Fruit fly (Drosophila melanogaster) whole organism, embryonic: ENCODE measurements around the gene Cdc42.
A peak's percentile ranks its signal among the peaks of the same experiment; 100 is the strongest.

Experiments
- Abd-B ChIP-seq: fragments of 200-800 bp; sonication (Bioruptor generic); optimal IDR thresholded peaks from 2 replicates; lab custom pipeline; 2018; ENCODE audit warnings: missing biosample characterization, mild to moderate bottlenecking, missing genetic modification characterization, moderate library complexity
- Asciz ChIP-seq: fragments of 200-800 bp; sonication (Bioruptor generic); optimal IDR thresholded peaks from 2 replicates; lab custom pipeline; 2017; ENCODE audit warnings: missing biosample characterization, mild to moderate bottlenecking, missing genetic modification characterization, missing genetic modification reagents
- Bdp1 ChIP-seq: fragments of 200-800 bp; sonication (Bioruptor generic); optimal IDR thresholded peaks from 3 replicates; lab custom pipeline; 2016; ENCODE audit warnings: missing biosample characterization, missing genetic modification characterization
- CG1024 ChIP-seq: fragments of 200-800 bp; sonication (Bioruptor generic); IDR thresholded peaks from 2 replicates; pipeline ENCODE4 v1.3.6; 2022; ENCODE audit warnings: missing biosample characterization, missing genetic modification characterization
- CG10565 ChIP-seq: fragments of 200-800 bp; sonication (Bioruptor generic); optimal IDR thresholded peaks from 3 replicates; lab custom pipeline; 2016; ENCODE audit warnings: missing biosample characterization, mild to moderate bottlenecking, missing genetic modification characterization
- CG10979 ChIP-seq: fragments of 200-800 bp; sonication (Bioruptor generic); optimal IDR thresholded peaks from 2 replicates; lab custom pipeline; 2018; ENCODE audit warnings: missing biosample characterization, mild to moderate bottlenecking, missing genetic modification characterization, moderate library complexity
- CG12071 ChIP-seq: fragments of 200-800 bp; sonication (Bioruptor generic); optimal IDR thresholded peaks from 3 replicates; lab custom pipeline; 2018; ENCODE audit warnings: missing biosample characterization, mild to moderate bottlenecking, missing genetic modification characterization
- CG12659 ChIP-seq: fragments of 200-800 bp; sonication (Bioruptor generic); optimal IDR thresholded peaks from 3 replicates; lab custom pipeline; 2017; ENCODE audit warnings: mild to moderate bottlenecking, missing biosample characterization, missing genetic modification reagents, missing genetic modification characterization
- CG13296 ChIP-seq: fragments of 200-800 bp; sonication (Bioruptor generic); optimal IDR thresholded peaks from 3 replicates; lab custom pipeline; 2018; ENCODE audit warnings: missing biosample characterization, mild to moderate bottlenecking, missing genetic modification characterization
- CG14965 ChIP-seq: fragments of 200-800 bp; sonication (Bioruptor generic); optimal IDR thresholded peaks from 2 replicates; lab custom pipeline; 2016; ENCODE audit warnings: missing biosample characterization, missing genetic modification characterization, borderline replicate concordance
- CG15479 ChIP-seq: fragments of 200-800 bp; sonication (Bioruptor generic); optimal IDR thresholded peaks from 3 replicates; lab custom pipeline; 2019; ENCODE audit warnings: missing biosample characterization, mild to moderate bottlenecking, missing genetic modification characterization, moderate library complexity
- CG17361 ChIP-seq: fragments of 200-800 bp; sonication (Bioruptor generic); IDR thresholded peaks from 3 replicates; pipeline ENCODE4 v1.3.6; 2022; ENCODE audit warnings: missing biosample characterization, missing genetic modification characterization
- CG18476 ChIP-seq: fragments of 200-800 bp; sonication (Bioruptor generic); optimal IDR thresholded peaks from 2 replicates; lab custom pipeline; 2016; ENCODE audit warnings: missing biosample characterization, mild to moderate bottlenecking, missing genetic modification characterization
- CG2116 ChIP-seq: fragments of 200-800 bp; sonication (Bioruptor generic); optimal IDR thresholded peaks from 3 replicates; lab custom pipeline; 2018; ENCODE audit warnings: missing biosample characterization, mild to moderate bottlenecking, missing genetic modification characterization
- CG30403 ChIP-seq: fragments of 200-800 bp; sonication (Bioruptor generic); optimal IDR thresholded peaks from 3 replicates; lab custom pipeline; 2016; ENCODE audit warnings: missing biosample characterization, missing genetic modification characterization
- CG4282 ChIP-seq: fragments of 200-800 bp; sonication (Bioruptor generic); optimal IDR thresholded peaks from 2 replicates; lab custom pipeline; 2016; ENCODE audit warnings: missing biosample characterization, missing genetic modification characterization
- CG43689 ChIP-seq: fragments of 200-800 bp; sonication (Bioruptor generic); IDR thresholded peaks from 2 replicates; pipeline ENCODE4 v1.3.6; 2022; ENCODE audit warnings: missing biosample characterization, missing genetic modification characterization
- CG4707 ChIP-seq: fragments of 200-800 bp; sonication (Bioruptor generic); optimal IDR thresholded peaks from 2 replicates; lab custom pipeline; 2018; ENCODE audit warnings: missing biosample characterization, mild to moderate bottlenecking, missing genetic modification characterization, moderate library complexity
- CG7271 ChIP-seq: fragments of 200-800 bp; sonication (Bioruptor generic); optimal IDR thresholded peaks from 2 replicates; lab custom pipeline; 2018; ENCODE audit warnings: missing biosample characterization, mild to moderate bottlenecking, missing genetic modification characterization, moderate library complexity
- CG7786 ChIP-seq: fragments of 200-800 bp; sonication (Bioruptor generic); optimal IDR thresholded peaks from 2 replicates; lab custom pipeline; 2016; ENCODE audit warnings: missing biosample characterization, missing genetic modification characterization
- CG8290 ChIP-seq, 3 experiments: fragments of 200-800 bp; sonication (Bioruptor generic); optimal IDR thresholded peaks; 2 replicates each; lab custom pipeline; 2016 to 2019; ENCODE audit warnings: missing biosample characterization in 3 of 3, missing genetic modification characterization in 3 of 3, mild to moderate bottlenecking in 2 of 3, moderate library complexity in 1 of 3
- CG8388 ChIP-seq: fragments of 200-800 bp; sonication (Bioruptor generic); optimal IDR thresholded peaks from 2 replicates; lab custom pipeline; 2019; ENCODE audit warnings: missing biosample characterization, mild to moderate bottlenecking, missing genetic modification characterization, moderate library complexity
- Dp ChIP-seq: fragments of 200-800 bp; sonication (Bioruptor generic); optimal IDR thresholded peaks from 2 replicates; lab custom pipeline; 2018; ENCODE audit warnings: missing biosample characterization, mild to moderate bottlenecking, missing genetic modification characterization, moderate library complexity
- Drgx ChIP-seq: fragments of 200-800 bp; sonication (Bioruptor generic); IDR thresholded peaks from 2 replicates; pipeline ENCODE4 v1.3.6; 2022; ENCODE audit warnings: missing biosample characterization, missing genetic modification characterization
- Fer2 ChIP-seq: fragments of 200-800 bp; sonication (Bioruptor generic); optimal IDR thresholded peaks from 2 replicates; lab custom pipeline; 2018; ENCODE audit warnings: missing biosample characterization, mild to moderate bottlenecking, missing genetic modification characterization, moderate library complexity
- HHEX ChIP-seq: fragments of 200-800 bp; sonication (Bioruptor generic); optimal IDR thresholded peaks from 3 replicates; lab custom pipeline; 2017; ENCODE audit warnings: missing biosample characterization, mild to moderate bottlenecking, missing genetic modification characterization, missing genetic modification reagents
- HLH4C ChIP-seq: fragments of 200-800 bp; sonication (Bioruptor generic); IDR thresholded peaks from 3 replicates; pipeline ENCODE4 v1.3.6; 2022; ENCODE audit warnings: missing biosample characterization, missing genetic modification characterization; ENCODE audit not compliant: partially characterized antibody
- Hmr ChIP-seq: fragments of 200-800 bp; sonication (Bioruptor generic); optimal IDR thresholded peaks from 3 replicates; lab custom pipeline; 2017; ENCODE audit warnings: mild to moderate bottlenecking, missing biosample characterization, missing genetic modification reagents, missing genetic modification characterization
- Lim3 ChIP-seq: fragments of 200-800 bp; sonication (Bioruptor generic); IDR thresholded peaks from 2 replicates; pipeline ENCODE4 v1.3.6; 2022; ENCODE audit warnings: missing biosample characterization, missing genetic modification characterization
- Mad ChIP-seq: fragments of 200-800 bp; sonication (Bioruptor generic); optimal IDR thresholded peaks from 2 replicates; lab custom pipeline; 2016; ENCODE audit warnings: missing biosample characterization, missing genetic modification characterization
- Med ChIP-seq: fragments of 200-800 bp; sonication (Bioruptor generic); peaks from one replicate; lab custom pipeline; 2016; ENCODE audit warnings: missing biosample characterization, missing genetic modification characterization, mild to moderate bottlenecking, inconsistent platforms, moderate library complexity
- NC2α ChIP-seq: fragments of 200-800 bp; sonication (Bioruptor generic); optimal IDR thresholded peaks from 2 replicates; lab custom pipeline; 2016; ENCODE audit warnings: missing biosample characterization, missing genetic modification characterization
- Nf-YC ChIP-seq: fragments of 200-800 bp; optimal IDR thresholded peaks from 3 replicates; lab custom pipeline; 2019; ENCODE audit warnings: missing biosample characterization, mild to moderate bottlenecking, missing genetic modification characterization, moderate library complexity
- Ravus ChIP-seq: fragments of 200-800 bp; sonication (Bioruptor generic); IDR thresholded peaks from 2 replicates; pipeline ENCODE4 v1.3.6; 2022; ENCODE audit warnings: missing biosample characterization, missing genetic modification characterization
- Rfx ChIP-seq: fragments of 200-800 bp; sonication (Bioruptor generic); IDR thresholded peaks from 2 replicates; pipeline ENCODE4 v1.3.6; 2022; ENCODE audit warnings: missing biosample characterization, missing genetic modification characterization
- ac ChIP-seq: fragments of 200-800 bp; sonication (Bioruptor generic); optimal IDR thresholded peaks from 3 replicates; lab custom pipeline; 2017; ENCODE audit warnings: missing biosample characterization, mild to moderate bottlenecking, missing genetic modification characterization
- bowl ChIP-seq: fragments of 200-800 bp; sonication (Bioruptor generic); IDR thresholded peaks from 2 replicates; pipeline ENCODE4 v1.3.6; 2022; ENCODE audit warnings: missing biosample characterization, missing genetic modification characterization
- cato ChIP-seq: fragments of 200-800 bp; sonication (Bioruptor generic); optimal IDR thresholded peaks from 2 replicates; lab custom pipeline; 2016; ENCODE audit warnings: missing biosample characterization, missing genetic modification characterization, borderline replicate concordance
- emc ChIP-seq: fragments of 200-800 bp; sonication (Bioruptor generic); optimal IDR thresholded peaks from 2 replicates; lab custom pipeline; 2016; ENCODE audit warnings: missing biosample characterization, missing genetic modification characterization
- ems ChIP-seq: fragments of 200-800 bp; sonication (Bioruptor generic); optimal IDR thresholded peaks from 3 replicates; lab custom pipeline; 2016; ENCODE audit warnings: missing biosample characterization, missing genetic modification characterization
- esg ChIP-seq: fragments of 200-800 bp; sonication (Bioruptor generic); conservative IDR thresholded peaks from 2 replicates; pipeline ENCODE4 v1.3.6; 2022; ENCODE audit warnings: missing biosample characterization, missing genetic modification characterization
- eve ChIP-seq, 2 experiments: fragments of >200 bp; optimal IDR thresholded peaks; 2 replicates each; lab custom pipeline; 2017; ENCODE audit warnings: missing biosample characterization in 2 of 2, missing genetic modification characterization in 2 of 2
- gcm ChIP-seq: fragments of 200-800 bp; sonication (Bioruptor generic); optimal IDR thresholded peaks from 2 replicates; lab custom pipeline; 2019; ENCODE audit warnings: missing biosample characterization, mild to moderate bottlenecking, missing genetic modification characterization, moderate library complexity
- kah ChIP-seq: fragments of 200-800 bp; sonication (Bioruptor generic); optimal IDR thresholded peaks from 2 replicates; lab custom pipeline; 2018; ENCODE audit warnings: missing biosample characterization, mild to moderate bottlenecking, missing genetic modification characterization
- ken ChIP-seq: fragments of 200-800 bp; sonication (Bioruptor generic); IDR thresholded peaks from 3 replicates; pipeline ENCODE4 v1.3.6; 2022; ENCODE audit warnings: missing biosample characterization, missing genetic modification characterization
- nmo ChIP-seq: fragments of 200-800 bp; sonication (Bioruptor generic); optimal IDR thresholded peaks from 2 replicates; lab custom pipeline; 2018; ENCODE audit warnings: missing biosample characterization, mild to moderate bottlenecking, missing genetic modification characterization, moderate library complexity
- pho ChIP-seq: fragments of 200-800 bp; sonication (Bioruptor generic); optimal IDR thresholded peaks from 2 replicates; lab custom pipeline; 2016; ENCODE audit warnings: missing biosample characterization, missing genetic modification characterization
- ranshi ChIP-seq: fragments of 200-800 bp; sonication (Bioruptor generic); IDR thresholded peaks from 2 replicates; pipeline ENCODE4 v1.3.6; 2022; ENCODE audit warnings: missing biosample characterization, missing genetic modification characterization
- seq ChIP-seq: fragments of 200-800 bp; sonication (Bioruptor generic); IDR thresholded peaks from 2 replicates; pipeline ENCODE4 v1.3.6; 2022; ENCODE audit warnings: missing biosample characterization, missing genetic modification characterization
- ssp ChIP-seq: fragments of 200-800 bp; sonication (Bioruptor generic); IDR thresholded peaks from 2 replicates; pipeline ENCODE4 v1.3.6; 2022; ENCODE audit warnings: missing biosample characterization, missing genetic modification characterization
- zen ChIP-seq: fragments of 200-800 bp; sonication (Bioruptor generic); optimal IDR thresholded peaks from 3 replicates; lab custom pipeline; 2018; ENCODE audit warnings: missing biosample characterization, mild to moderate bottlenecking, missing genetic modification characterization, moderate library complexity

The Cdc42 gene

DNA sequence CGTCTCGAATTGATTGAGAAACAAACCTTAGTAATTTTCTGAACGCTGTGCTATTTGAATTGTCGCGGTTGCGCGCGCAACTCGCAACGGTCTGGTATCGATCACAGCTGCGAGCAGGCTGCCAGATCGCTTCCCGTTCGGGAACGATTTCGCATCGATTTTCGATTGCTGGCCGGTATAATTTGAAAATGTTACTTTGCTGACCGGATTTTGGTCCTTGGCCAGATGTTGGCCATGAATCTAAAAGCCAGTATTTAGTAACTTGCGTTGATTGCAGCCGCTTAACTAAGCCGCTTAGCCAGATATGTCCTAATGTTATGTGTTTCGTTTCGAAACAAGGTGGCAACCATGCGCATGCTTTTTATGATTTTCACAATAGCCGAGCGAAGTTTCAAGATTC is 51.7 kb downstream of the Cdc42 start (continued):
- no peak for TF ChIP-seq ssp (GFP tag; lab: Robert Waterston, UW)
- no peak for TF ChIP-seq seq (GFP tag; lab: Robert Waterston, UW)
- TF ChIP-seq Drgx: no peak
- peak; percentile 25 for TF ChIP-seq CG7786 (GFP tag; lab: Kevin White, UChicago)
- peak; percentile 16 for TF ChIP-seq Hmr (GFP tag; lab: Kevin White, UChicago)
- TF ChIP-seq CG30403 (GFP tag; lab: Kevin White, UChicago): peak; percentile 27
- TF ChIP-seq Ravus (GFP tag; lab: Robert Waterston, UW): no peak
- no peak for TF ChIP-seq eve (GFP tag; optimal IDR thresholded peaks at IDR 0.05; lab: Kevin White, UChicago)
- TF ChIP-seq HLH4C: peak; percentile 24; the same call in 1 of the 3 replicates
- no peak for TF ChIP-seq CG1024 (GFP tag; lab: Robert Waterston, UW)
- peak; percentile 64 for TF ChIP-seq CG15479 (GFP tag; lab: Kevin White, UChicago)
- no peak for TF ChIP-seq HHEX (GFP tag; lab: Kevin White, UChicago)
- TF ChIP-seq zen (tag; lab: Kevin White, UChicago): peak; percentile 19
- TF ChIP-seq Rfx: peak; percentile 47
- TF ChIP-seq CG14965 (GFP tag; lab: Kevin White, UChicago): no peak
- TF ChIP-seq ems (GFP tag; lab: Kevin White, UChicago): peak; percentile 17
- no peak for TF ChIP-seq cato (GFP tag; lab: Kevin White, UChicago)
- TF ChIP-seq CG7271 (tag; lab: Kevin White, UChicago): no peak
- TF ChIP-seq emc (GFP tag; lab: Kevin White, UChicago): no peak
- peak; percentile 87 for TF ChIP-seq CG2116 (GFP tag; lab: Kevin White, UChicago)
- TF ChIP-seq CG10979 (tag; lab: Kevin White, UChicago): no peak
- TF ChIP-seq ac (GFP tag; lab: Kevin White, UChicago): no peak
- peak; percentile 83 for TF ChIP-seq Med (GFP tag; lab: Kevin White, UChicago)
- TF ChIP-seq CG4707 (GFP tag; lab: Kevin White, UChicago): no peak
- TF ChIP-seq bowl (GFP tag; lab: Robert Waterston, UW): no peak
- no peak for TF ChIP-seq Lim3
- TF ChIP-seq CG10565 (GFP tag; lab: Kevin White, UChicago): no peak
- no peak for TF ChIP-seq ken (GFP tag; lab: Robert Waterston, UW)
- TF ChIP-seq Bdp1 (GFP tag; lab: Kevin White, UChicago): no peak
- peak; percentile 37 for TF ChIP-seq nmo
- TF ChIP-seq NC2α (GFP tag; lab: Kevin White, UChicago): no peak
- peak; percentile 4 for TF ChIP-seq pho (GFP tag; lab: Kevin White, UChicago)
- no peak for TF ChIP-seq kah (GFP tag; lab: Kevin White, UChicago)
- TF ChIP-seq Fer2: no peak
- TF ChIP-seq CG12071 (GFP tag; lab: Kevin White, UChicago): no peak
- TF ChIP-seq CG8290 (GFP tag; optimal IDR thresholded peaks at IDR 0.05; lab: Kevin White, UChicago): no peak
- peak in 1 of 2 experiments; percentile 28 for TF ChIP-seq CG8290 (tag; optimal IDR thresholded peaks at IDR 0.05; lab: Kevin White, UChicago)
- TF ChIP-seq CG18476 (GFP tag; lab: Kevin White, UChicago): no peak
- TF ChIP-seq Nf-YC (tag; lab: Kevin White, UChicago): peak; percentile 10
- TF ChIP-seq gcm (GFP tag; lab: Kevin White, UChicago): no peak
- no peak for TF ChIP-seq CG4282
- TF ChIP-seq CG43689: no peak
- TF ChIP-seq CG8388: no peak
- peak; percentile 19 for TF ChIP-seq CG12659 (GFP tag; lab: Kevin White, UChicago)
- TF ChIP-seq esg: no peak
- peak; percentile 93 for TF ChIP-seq Dp (GFP tag; lab: Kevin White, UChicago)
- no peak for TF ChIP-seq Asciz (GFP tag; lab: Kevin White, UChicago)
- TF ChIP-seq Mad (GFP tag; lab: Kevin White, UChicago): no peak
- TF ChIP-seq Abd-B (GFP tag; lab: Kevin White, UChicago): peak; percentile 65
- no peak for TF ChIP-seq ranshi (GFP tag; lab: Robert Waterston, UW)
- TF ChIP-seq CG17361: no peak
- TF ChIP-seq CG13296: no peak
